Fruit fly (Drosophila melanogaster) whole organism, embryonic: Measurements from ENCODE around the gene CG14442.

ENCODE experiments used
- Atf-2 ChIP-seq: fragments of 200-800 bp; sonication (Bioruptor generic); optimal IDR thresholded peaks from 2 replicates; lab custom pipeline; 2016; ENCODE audit warnings: missing biosample characterization, missing genetic modification characterization
- CG10366 ChIP-seq: fragments of 200-800 bp; sonication (Bioruptor generic); IDR thresholded peaks from 2 replicates; pipeline ENCODE4 v1.3.6; 2022; ENCODE audit warnings: missing biosample characterization, missing genetic modification characterization
- CG12299 ChIP-seq: fragments of 200-800 bp; sonication (Bioruptor generic); optimal IDR thresholded peaks from 2 replicates; lab custom pipeline; 2018; ENCODE audit warnings: missing biosample characterization, mild to moderate bottlenecking, missing genetic modification characterization
- CG12744 ChIP-seq: fragments of 200-800 bp; sonication (Bioruptor generic); optimal IDR thresholded peaks from 2 replicates; lab custom pipeline; 2016; ENCODE audit warnings: missing biosample characterization, missing genetic modification characterization
- CG15479 ChIP-seq: fragments of 200-800 bp; sonication (Bioruptor generic); optimal IDR thresholded peaks from 3 replicates; lab custom pipeline; 2019; ENCODE audit warnings: missing biosample characterization, mild to moderate bottlenecking, missing genetic modification characterization, moderate library complexity
- CG15601 ChIP-seq: fragments of 200-800 bp; sonication (Bioruptor generic); optimal IDR thresholded peaks from 3 replicates; lab custom pipeline; 2019; ENCODE audit warnings: missing biosample characterization, mild to moderate bottlenecking, missing genetic modification characterization, moderate library complexity
- CG16813 ChIP-seq: fragments of 200-800 bp; sonication (Bioruptor generic); IDR thresholded peaks from 3 replicates; pipeline ENCODE4 v1.3.6; 2022; ENCODE audit warnings: missing biosample characterization, missing genetic modification characterization; ENCODE audit not compliant: partially characterized antibody
- CG17802 ChIP-seq: fragments of 200-800 bp; sonication (Bioruptor generic); optimal IDR thresholded peaks from 2 replicates; lab custom pipeline; 2018; ENCODE audit warnings: missing biosample characterization, mild to moderate bottlenecking, missing genetic modification characterization, moderate library complexity
- CG18011 ChIP-seq: fragments of 200-800 bp; sonication (Bioruptor generic); optimal IDR thresholded peaks from 2 replicates; lab custom pipeline; 2017; ENCODE audit warnings: missing biosample characterization, missing genetic modification characterization, mild to moderate bottlenecking, moderate library complexity, missing genotype
- CG18599 ChIP-seq: fragments of 200-800 bp; sonication (Bioruptor generic); optimal IDR thresholded peaks from 3 replicates; lab custom pipeline; 2017; ENCODE audit warnings: missing biosample characterization, missing genetic modification characterization, mild to moderate bottlenecking, moderate library complexity, missing genetic modification reagents
- CG2889 ChIP-seq: fragments of 200-800 bp; sonication (Bioruptor generic); IDR thresholded peaks from 3 replicates; pipeline ENCODE4 v1.3.6; 2022; ENCODE audit warnings: missing biosample characterization, missing genetic modification characterization
- CG30403 ChIP-seq: fragments of 200-800 bp; sonication (Bioruptor generic); optimal IDR thresholded peaks from 3 replicates; lab custom pipeline; 2016; ENCODE audit warnings: missing biosample characterization, missing genetic modification characterization
- CG31388 ChIP-seq: fragments of 200-800 bp; sonication (Bioruptor generic); optimal IDR thresholded peaks from 2 replicates; lab custom pipeline; 2016; ENCODE audit warnings: missing biosample characterization, missing genetic modification characterization
- CG31441 ChIP-seq: fragments of 200-800 bp; sonication (Bioruptor generic); IDR thresholded peaks from 2 replicates; pipeline ENCODE4 v1.3.6; 2022; ENCODE audit warnings: missing biosample characterization, missing genetic modification characterization
- CG4424 ChIP-seq: fragments of 200-800 bp; sonication (Bioruptor generic); optimal IDR thresholded peaks from 3 replicates; lab custom pipeline; 2016; ENCODE audit warnings: missing biosample characterization, missing genetic modification characterization
- CG7963 ChIP-seq: fragments of 200-800 bp; sonication (Bioruptor generic); IDR thresholded peaks from 3 replicates; pipeline ENCODE4 v1.3.6; 2022; ENCODE audit warnings: missing biosample characterization, missing genetic modification characterization; ENCODE audit not compliant: partially characterized antibody
- CrebB ChIP-seq: fragments of 200-800 bp; sonication (Bioruptor generic); optimal IDR thresholded peaks from 3 replicates; lab custom pipeline; 2018; ENCODE audit warnings: missing biosample characterization, mild to moderate bottlenecking, missing genetic modification characterization
- Dref ChIP-seq: fragments of 200-800 bp; sonication (Bioruptor generic); IDR thresholded peaks from 2 replicates; pipeline ENCODE4 v1.3.6; 2022; ENCODE audit warnings: missing biosample characterization, missing genetic modification characterization
- ERR ChIP-seq: fragments of 200-800 bp; sonication (Bioruptor generic); optimal IDR thresholded peaks from 2 replicates; lab custom pipeline; 2016; ENCODE audit warnings: missing biosample characterization, missing genetic modification characterization
- Ets97D ChIP-seq: fragments of 200-800 bp; sonication (Bioruptor generic); optimal IDR thresholded peaks from 3 replicates; lab custom pipeline; 2016; ENCODE audit warnings: missing biosample characterization, missing genetic modification characterization
- Gug ChIP-seq: fragments of 200-800 bp; sonication (Bioruptor generic); IDR thresholded peaks from 4 replicates; pipeline ENCODE4 v1.3.6; 2022; ENCODE audit warnings: missing biosample characterization, missing genetic modification characterization
- HLH54F ChIP-seq: fragments of 200-800 bp; sonication (Bioruptor generic); optimal IDR thresholded peaks from 3 replicates; lab custom pipeline; 2016; ENCODE audit warnings: missing biosample characterization, missing genetic modification characterization
- Hey ChIP-seq: fragments of 200-800 bp; sonication (Bioruptor generic); optimal IDR thresholded peaks from 3 replicates; lab custom pipeline; 2018; ENCODE audit warnings: missing biosample characterization, mild to moderate bottlenecking, missing genetic modification characterization
- Mes4 ChIP-seq: fragments of 200-800 bp; sonication (Bioruptor generic); optimal IDR thresholded peaks from 2 replicates; lab custom pipeline; 2016; ENCODE audit warnings: missing biosample characterization, missing genetic modification characterization
- NFAT ChIP-seq: fragments of 200-800 bp; sonication (Bioruptor generic); IDR thresholded peaks from 2 replicates; pipeline ENCODE4 v1.3.6; 2022; ENCODE audit warnings: missing biosample characterization, missing genetic modification characterization
- Rfx ChIP-seq: fragments of 200-800 bp; sonication (Bioruptor generic); IDR thresholded peaks from 2 replicates; pipeline ENCODE4 v1.3.6; 2022; ENCODE audit warnings: missing biosample characterization, missing genetic modification characterization
- Tbp ChIP-seq: fragments of >200 bp; optimal IDR thresholded peaks from 2 replicates; lab custom pipeline; 2018; ENCODE audit warnings: missing biosample characterization, missing genetic modification characterization
- aop ChIP-seq: fragments of 200-800 bp; sonication (Bioruptor generic); IDR thresholded peaks from 2 replicates; pipeline ENCODE4 v1.3.6; 2022; ENCODE audit warnings: missing biosample characterization, missing genetic modification characterization
- ash1 ChIP-seq: fragments of 200-800 bp; sonication (Bioruptor generic); optimal IDR thresholded peaks from 2 replicates; lab custom pipeline; 2018; ENCODE audit warnings: missing biosample characterization, mild to moderate bottlenecking, missing genetic modification characterization
- bab2 ChIP-seq: fragments of 200-800 bp; sonication (Bioruptor generic); optimal IDR thresholded peaks from 2 replicates; lab custom pipeline; 2016; ENCODE audit warnings: missing biosample characterization, missing genetic modification characterization
- bbx ChIP-seq: fragments of 200-800 bp; sonication (Bioruptor generic); IDR thresholded peaks from 2 replicates; pipeline ENCODE4 v1.3.6; 2022; ENCODE audit warnings: missing biosample characterization, missing genetic modification characterization; ENCODE audit not compliant: partially characterized antibody
- chn ChIP-seq: fragments of 200-800 bp; sonication (Bioruptor generic); optimal IDR thresholded peaks from 2 replicates; lab custom pipeline; 2016; ENCODE audit warnings: missing biosample characterization, missing genetic modification characterization
- crc ChIP-seq: fragments of 200-800 bp; sonication (Bioruptor generic); optimal IDR thresholded peaks from 2 replicates; lab custom pipeline; 2016; ENCODE audit warnings: missing biosample characterization, missing genetic modification characterization
- da ChIP-seq: fragments of 200-800 bp; sonication (Bioruptor generic); optimal IDR thresholded peaks from 2 replicates; lab custom pipeline; 2016; ENCODE audit warnings: missing biosample characterization, missing genetic modification characterization
- ewg ChIP-seq: fragments of 200-800 bp; sonication (Bioruptor generic); optimal IDR thresholded peaks from 3 replicates; lab custom pipeline; 2017; ENCODE audit warnings: mild to moderate bottlenecking, missing biosample characterization, missing genetic modification reagents, missing genetic modification characterization
- fd96Cb ChIP-seq: fragments of 200-800 bp; sonication (Bioruptor generic); optimal IDR thresholded peaks from 2 replicates; lab custom pipeline; 2018; ENCODE audit warnings: missing biosample characterization, mild to moderate bottlenecking, missing genetic modification characterization, moderate library complexity
- gsb-n ChIP-seq: fragments of 200-800 bp; sonication (Bioruptor generic); optimal IDR thresholded peaks from 3 replicates; lab custom pipeline; 2018; ENCODE audit warnings: missing biosample characterization, mild to moderate bottlenecking, missing genetic modification characterization
- hth ChIP-seq: fragments of >200 bp; optimal IDR thresholded peaks from 2 replicates; lab custom pipeline; 2017; ENCODE audit warnings: inconsistent platforms
- jing ChIP-seq: fragments of 200-800 bp; sonication (Bioruptor generic); optimal IDR thresholded peaks from 2 replicates; lab custom pipeline; 2018; ENCODE audit warnings: missing biosample characterization, mild to moderate bottlenecking, missing genetic modification characterization
- kah ChIP-seq: fragments of 200-800 bp; sonication (Bioruptor generic); optimal IDR thresholded peaks from 2 replicates; lab custom pipeline; 2018; ENCODE audit warnings: missing biosample characterization, mild to moderate bottlenecking, missing genetic modification characterization
- lola ChIP-seq, 3 experiments: fragments of >200 bp in 2 of 3; fragments of 200-800 bp in 1 of 3; sonication (Bioruptor generic) in 1 of 3; optimal IDR thresholded peaks; 2 replicates each; lab custom pipeline; 2017 to 2019; ENCODE audit warnings: missing biosample characterization in 3 of 3, missing genetic modification characterization in 3 of 3, mild to moderate bottlenecking in 1 of 3, moderate library complexity in 1 of 3
- mirr ChIP-seq: fragments of 200-800 bp; sonication (Bioruptor generic); optimal IDR thresholded peaks from 3 replicates; lab custom pipeline; 2018; ENCODE audit warnings: missing biosample characterization, mild to moderate bottlenecking, missing genetic modification characterization
- odd ChIP-seq: fragments of 200-800 bp; sonication (Bioruptor generic); optimal IDR thresholded peaks from 2 replicates; lab custom pipeline; 2017; ENCODE audit warnings: missing biosample characterization, mild to moderate bottlenecking, missing genetic modification characterization
- sens ChIP-seq: fragments of 200-800 bp; sonication (Bioruptor generic); peaks from one replicate; lab custom pipeline; 2016; ENCODE audit warnings: missing biosample characterization, missing genetic modification characterization
- sug ChIP-seq: fragments of 200-800 bp; optimal IDR thresholded peaks from 2 replicates; lab custom pipeline; 2019; ENCODE audit warnings: missing biosample characterization, mild to moderate bottlenecking, missing genetic modification characterization, moderate library complexity
- tgo ChIP-seq: fragments of 200-800 bp; sonication (Bioruptor generic); IDR thresholded peaks from 3 replicates; pipeline ENCODE4 v1.3.6; 2022; ENCODE audit warnings: missing biosample characterization, missing genetic modification characterization
- tll ChIP-seq, 2 experiments: fragments of 200-800 bp in 1 of 2; fragments of >200 bp in 1 of 2; sonication (Bioruptor generic) in 1 of 2; optimal IDR thresholded peaks; 2 replicates each; lab custom pipeline; 2017 to 2019; ENCODE audit warnings: missing biosample characterization in 2 of 2, missing genetic modification characterization in 2 of 2, mild to moderate bottlenecking in 1 of 2, moderate library complexity in 1 of 2
- tx ChIP-seq: fragments of 200-800 bp; sonication (Bioruptor generic); optimal IDR thresholded peaks from 2 replicates; lab custom pipeline; 2016; ENCODE audit warnings: missing biosample characterization, missing genetic modification characterization
- vnd ChIP-seq: fragments of 200-800 bp; sonication (Bioruptor generic); IDR thresholded peaks from 3 replicates; pipeline ENCODE4 v1.3.6; 2022; ENCODE audit warnings: missing biosample characterization, missing genetic modification characterization; ENCODE audit not compliant: partially characterized antibody
- vvl ChIP-seq: fragments of 200-800 bp; sonication (Bioruptor generic); IDR thresholded peaks from 2 replicates; pipeline ENCODE4 v1.3.6; 2022; ENCODE audit warnings: missing biosample characterization, missing genetic modification characterization
- wdn ChIP-seq: fragments of 200-800 bp; sonication (Bioruptor generic); IDR thresholded peaks from 2 replicates; pipeline ENCODE4 v1.3.6; 2022; ENCODE audit warnings: missing biosample characterization, missing genetic modification characterization

CG14442 gene

dm6 chrX:6741184-6741586 lies 46.4 kb upstream of the CG14442 start (continued):
- no peak for TF ChIP-seq da (GFP tag; lab: Kevin White, UChicago)
- TF ChIP-seq CG17802 (tag; lab: Kevin White, UChicago) = no peak
- TF ChIP-seq Hey = no peak
- peak in 1 of 3 experiments; percentile 7 for TF ChIP-seq lola (GFP tag; optimal IDR thresholded peaks at IDR 0.05; lab: Kevin White, UChicago)
- TF ChIP-seq chn = peak; percentile 46
- TF ChIP-seq hth (lab: Kevin White, UChicago) = no peak
- TF ChIP-seq crc (GFP tag; lab: Kevin White, UChicago) = no peak
- no peak for TF ChIP-seq CG12299
- TF ChIP-seq CG30403 (GFP tag; lab: Kevin White, UChicago) = peak; percentile 44
- TF ChIP-seq CG18599 = peak; percentile 40
- no peak for TF ChIP-seq fd96Cb (tag; lab: Kevin White, UChicago)
- TF ChIP-seq aop (GFP tag; lab: Robert Waterston, UW) = no peak
- TF ChIP-seq CG31388 = no peak
- TF ChIP-seq Ets97D (GFP tag; lab: Kevin White, UChicago) = peak; percentile 87
- TF ChIP-seq CG18011 = peak; percentile 98
- TF ChIP-seq tll (GFP tag; optimal IDR thresholded peaks at IDR 0.05; lab: Kevin White, UChicago) = no peak
- peak; percentile 88 for TF ChIP-seq gsb-n (tag; lab: Kevin White, UChicago)
- no peak for TF ChIP-seq odd (GFP tag; lab: Kevin White, UChicago)
- peak; percentile 67; the same call in 2 of the 3 replicates for TF ChIP-seq CG7963 (GFP tag; lab: Robert Waterston, UW)
- peak; percentile 78 for TF ChIP-seq bbx (GFP tag; lab: Robert Waterston, UW)
- TF ChIP-seq sens (GFP tag; lab: Kevin White, UChicago) = peak; percentile 92
- no peak for TF ChIP-seq Tbp (GFP tag; lab: Kevin White, UChicago)
- TF ChIP-seq vvl (GFP tag; lab: Robert Waterston, UW) = peak; percentile 86
- peak; percentile 74 for TF ChIP-seq Rfx (GFP tag; lab: Robert Waterston, UW)
- TF ChIP-seq ERR = no peak
- peak; percentile 48 for TF ChIP-seq CG15601 (tag; lab: Kevin White, UChicago)
- TF ChIP-seq jing = no peak
- peak; percentile 67 for TF ChIP-seq CG16813 (GFP tag; lab: Robert Waterston, UW)
- TF ChIP-seq ewg (GFP tag; lab: Kevin White, UChicago) = peak; percentile 54
- TF ChIP-seq NFAT (GFP tag; lab: Robert Waterston, UW) = peak; percentile 52; the same call in 1 of the 2 replicates
- no peak for TF ChIP-seq kah (GFP tag; lab: Kevin White, UChicago)
- TF ChIP-seq CG15479 (GFP tag; lab: Kevin White, UChicago) = no peak
- no peak for TF ChIP-seq bab2 (GFP tag; lab: Kevin White, UChicago)
- no peak for TF ChIP-seq tx
- TF ChIP-seq Atf-2 (GFP tag; lab: Kevin White, UChicago) = no peak
- peak; percentile 40 for TF ChIP-seq sug (tag; lab: Kevin White, UChicago)
- no peak for TF ChIP-seq ash1
- TF ChIP-seq HLH54F = peak; percentile 23
- 0 out of 3 replicates have a peak, but pooled peaks have one; percentile 33 for TF ChIP-seq CG2889 (GFP tag; lab: Robert Waterston, UW)
- peak; percentile 99 for TF ChIP-seq Dref
- TF ChIP-seq Gug (GFP tag; lab: Robert Waterston, UW) = no peak
- TF ChIP-seq vnd (GFP tag; lab: Robert Waterston, UW) = peak; percentile 61
- peak; percentile 42 for TF ChIP-seq CG4424 (GFP tag; lab: Kevin White, UChicago)
- TF ChIP-seq CG31441 (GFP tag; lab: Robert Waterston, UW) = no peak
- no peak for TF ChIP-seq Mes4 (GFP tag; lab: Kevin White, UChicago)
- peak; percentile 19; the same call in 1 of the 2 replicates for TF ChIP-seq CG10366
- peak; percentile 38; the same call in 2 of the 3 replicates for TF ChIP-seq tgo (GFP tag; lab: Robert Waterston, UW)
- TF ChIP-seq wdn = peak; percentile 48; the same call in 1 of the 2 replicates
- peak; percentile 43 for TF ChIP-seq CrebB
- TF ChIP-seq CG12744 (GFP tag; lab: Kevin White, UChicago) = no peak
- TF ChIP-seq mirr (GFP tag; lab: Kevin White, UChicago) = no peak
